Worm (Caenorhabditis elegans) whole organism, L1 larva: ENCODE measurements around the gene ugt-17.
A peak's percentile ranks its signal among the peaks of the same experiment; 100 is the strongest.

Experiments used
- C16A3.4 ChIP-seq: fragments of 150-350 bp; optimal IDR thresholded peaks from 2 replicates; lab custom pipeline; 2014; ENCODE audit warnings: missing biosample characterization, missing genetic modification characterization
- F16B12.6 ChIP-seq: fragments of 150-350 bp; optimal IDR thresholded peaks from 2 replicates; lab custom pipeline; 2014; ENCODE audit warnings: missing biosample characterization, missing genetic modification characterization
- Y116A8C.19 ChIP-seq: sonication (generic microtip); optimal IDR thresholded peaks from 2 replicates; lab custom pipeline; 2016; ENCODE audit warnings: missing compliant biosample characterization, missing genetic modification characterization, borderline replicate concordance
- aly-2 ChIP-seq: fragments of 150-350 bp; optimal IDR thresholded peaks from 2 replicates; lab custom pipeline; 2014; ENCODE audit warnings: missing biosample characterization, missing genetic modification characterization
- ama-1 ChIP-seq: fragments of 150-350 bp; optimal IDR thresholded peaks from 2 replicates; lab custom pipeline; 2014
- ces-1 ChIP-seq: fragments of 150-350 bp; optimal IDR thresholded peaks from 2 replicates; lab custom pipeline; 2014; ENCODE audit warnings: missing biosample characterization, missing genetic modification reagents, missing genetic modification characterization
- efl-1 ChIP-seq, 4 experiments: fragments of 150-350 bp; optimal IDR thresholded peaks in 3 of 4; peaks in 1 of 4; 1 replicate in 1 of 4; 2 replicates in 3 of 4; lab custom pipeline; 2014; ENCODE audit warnings: missing biosample characterization in 2 of 4, missing genetic modification characterization in 2 of 4, missing genetic modification reagents in 2 of 4
- elt-2 ChIP-seq: sonication (generic microtip); optimal IDR thresholded peaks from 2 replicates; lab custom pipeline; 2016; ENCODE audit warnings: missing genetic modification characterization, mild to moderate bottlenecking, inconsistent platforms, missing compliant biosample characterization, missing genetic modification reagents
- ets-5 ChIP-seq: fragments of 200-800 bp; sonication (Bioruptor generic); IDR thresholded peaks from 2 replicates; pipeline ENCODE4 v1.3.6; 2022; ENCODE audit warnings: missing genetic modification characterization, missing compliant biosample characterization
- fos-1 ChIP-seq: fragments of 150-350 bp; optimal IDR thresholded peaks from 2 replicates; lab custom pipeline; 2014; ENCODE audit warnings: missing biosample characterization, missing genetic modification characterization
- jun-1 ChIP-seq: fragments of 150-350 bp; optimal IDR thresholded peaks from 2 replicates; lab custom pipeline; 2014; ENCODE audit warnings: missing biosample characterization, missing genetic modification reagents, missing genetic modification characterization
- lin-13 ChIP-seq: fragments of 150-350 bp; optimal IDR thresholded peaks from 2 replicates; lab custom pipeline; 2014; ENCODE audit warnings: missing biosample characterization, missing genetic modification reagents, missing genetic modification characterization
- lin-14 ChIP-seq: fragments of 200-800 bp; sonication (Bioruptor generic); optimal IDR thresholded peaks from 2 replicates; lab custom pipeline; 2018; ENCODE audit warnings: mild to moderate bottlenecking, missing genetic modification characterization, moderate library complexity, missing compliant biosample characterization
- lin-35 ChIP-seq, 2 experiments: fragments of 150-350 bp; optimal IDR thresholded peaks; 2 replicates each; lab custom pipeline; 2014; ENCODE audit warnings: missing biosample characterization in 2 of 2, missing genetic modification characterization in 2 of 2, missing genetic modification reagents in 2 of 2
- mdl-1 ChIP-seq, 2 experiments: fragments of 150-350 bp; optimal IDR thresholded peaks; 2 replicates each; lab custom pipeline; 2014 to 2017; ENCODE audit warnings: missing biosample characterization in 2 of 2, missing genetic modification characterization in 2 of 2, inconsistent platforms in 1 of 2
- mef-2 ChIP-seq: fragments of 150-350 bp; optimal IDR thresholded peaks from 2 replicates; lab custom pipeline; 2014; ENCODE audit warnings: missing biosample characterization, missing genetic modification characterization
- nhr-11 ChIP-seq: fragments of 150-350 bp; optimal IDR thresholded peaks from 2 replicates; lab custom pipeline; 2014; ENCODE audit warnings: missing biosample characterization, missing genetic modification characterization
- nhr-12 ChIP-seq: sonication (generic microtip); optimal IDR thresholded peaks from 2 replicates; lab custom pipeline; 2017; ENCODE audit warnings: missing biosample characterization, missing genetic modification characterization
- nhr-20 ChIP-seq: sonication (generic microtip); optimal IDR thresholded peaks from 2 replicates; lab custom pipeline; 2016; ENCODE audit warnings: mild to moderate bottlenecking, missing genetic modification characterization, missing compliant biosample characterization
- nhr-47 ChIP-seq: sonication (generic microtip); optimal IDR thresholded peaks from 2 replicates; lab custom pipeline; 2016; ENCODE audit warnings: mild to moderate bottlenecking, missing genetic modification characterization, moderate library complexity, missing compliant biosample characterization
- nhr-84 ChIP-seq: sonication (generic microtip); optimal IDR thresholded peaks from 2 replicates; lab custom pipeline; 2017; ENCODE audit warnings: missing biosample characterization, missing genetic modification characterization
- nhr-90 ChIP-seq: sonication (generic microtip); optimal IDR thresholded peaks from 2 replicates; lab custom pipeline; 2016; ENCODE audit warnings: mild to moderate bottlenecking, missing genetic modification characterization, missing compliant biosample characterization; ENCODE audit not compliant: poor library complexity
- pax-3 ChIP-seq: fragments of 200-800 bp; sonication (Bioruptor generic); optimal IDR thresholded peaks from 2 replicates; lab custom pipeline; 2018; ENCODE audit warnings: mild to moderate bottlenecking, missing genetic modification characterization, moderate library complexity, missing compliant biosample characterization
- pqm-1 ChIP-seq: sonication (generic microtip); optimal IDR thresholded peaks from 3 replicates; lab custom pipeline; 2017; ENCODE audit warnings: missing biosample characterization, missing genetic modification characterization
- skn-1 ChIP-seq: fragments of 150-350 bp; optimal IDR thresholded peaks from 2 replicates; lab custom pipeline; 2014; ENCODE audit warnings: missing biosample characterization, missing genetic modification characterization
- snpc-4 ChIP-seq: fragments of 150-350 bp; optimal IDR thresholded peaks from 2 replicates; lab custom pipeline; 2014; ENCODE audit warnings: missing biosample characterization, missing genetic modification characterization
- snu-23 ChIP-seq: sonication (generic microtip); optimal IDR thresholded peaks from 2 replicates; lab custom pipeline; 2016; ENCODE audit warnings: missing genetic modification characterization, missing compliant biosample characterization
- sptf-1 ChIP-seq: fragments of 150-350 bp; optimal IDR thresholded peaks from 2 replicates; lab custom pipeline; 2014; ENCODE audit warnings: missing biosample characterization, missing genetic modification characterization
- swsn-7 ChIP-seq: sonication (generic microtip); optimal IDR thresholded peaks from 2 replicates; lab custom pipeline; 2016; ENCODE audit warnings: missing genetic modification characterization, missing compliant biosample characterization
- tlp-1 ChIP-seq: fragments of 150-350 bp; optimal IDR thresholded peaks from 2 replicates; lab custom pipeline; 2014; ENCODE audit warnings: missing biosample characterization, missing genetic modification characterization
- unc-130 ChIP-seq: fragments of 150-350 bp; optimal IDR thresholded peaks from 2 replicates; lab custom pipeline; 2017; ENCODE audit warnings: missing biosample characterization, missing genetic modification characterization, inconsistent platforms
- unc-30 ChIP-seq: sonication (generic microtip); optimal IDR thresholded peaks from 2 replicates; lab custom pipeline; 2017; ENCODE audit warnings: missing biosample characterization, missing genetic modification characterization
- unc-62 ChIP-seq: fragments of 150-350 bp; optimal IDR thresholded peaks from 2 replicates; lab custom pipeline; 2014; ENCODE audit warnings: missing biosample characterization, missing genetic modification reagents, missing genetic modification characterization
- unc-86 ChIP-seq: sonication (generic microtip); optimal IDR thresholded peaks from 2 replicates; lab custom pipeline; 2016; ENCODE audit warnings: missing genetic modification characterization, missing compliant biosample characterization
- xbp-1 ChIP-seq: sonication (generic microtip); optimal IDR thresholded peaks from 2 replicates; lab custom pipeline; 2016; ENCODE audit warnings: missing genetic modification characterization, missing compliant biosample characterization

The ugt-17 gene

DNA sequence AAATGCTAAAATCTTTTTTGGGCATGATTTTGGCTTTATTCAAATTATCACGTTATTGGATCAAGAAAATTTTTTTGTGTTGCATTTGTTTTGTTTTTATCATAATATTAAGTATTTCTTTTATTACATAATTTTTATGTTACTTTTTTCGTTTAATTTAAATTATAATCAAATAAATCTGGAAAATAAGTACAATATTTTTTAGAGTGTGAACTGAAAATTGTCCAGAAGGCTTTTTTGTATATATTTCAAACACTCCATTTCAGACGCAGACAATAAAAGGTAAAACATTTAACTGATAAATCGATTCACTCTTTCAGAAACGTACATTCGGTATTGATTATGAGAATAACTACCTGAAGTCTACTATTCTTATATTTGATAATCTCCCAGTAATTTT lies 2.5 kb upstream of the ugt-17 start, which contains the start of gene C08B6.11:
TSS of gene C08B6.11 (plus strand) at position 301 of the 400 bp plus-strand sequence.
- TF ChIP-seq ama-1 (lab: Kevin White, UChicago) (no peak), nhr-47 (tag; lab: Kevin White, UChicago) (no peak), pqm-1 (tag; lab: Kevin White, UChicago) (no peak), skn-1 (tag; lab: Kevin White, UChicago) (no peak), snu-23 (GFP tag; lab: Kevin White, UChicago) (no peak), nhr-90 (no peak), efl-1 (optimal IDR thresholded peaks at IDR 0.05; lab: Kevin White, UChicago) (no peak), efl-1 (GFP tag; optimal IDR thresholded peaks at IDR 0.05 in 1 of 2; lab: Kevin White, UChicago) (no peak), nhr-11 (tag; lab: Kevin White, UChicago) (no peak), pax-3 (no peak), nhr-20 (no peak), mef-2 (tag; lab: Kevin White, UChicago) (no peak), mdl-1 (tag; optimal IDR thresholded peaks at IDR 0.05; lab: Kevin White, UChicago) (no peak), lin-35 (GFP tag; optimal IDR thresholded peaks at IDR 0.05; lab: Kevin White, UChicago) (no peak), aly-2 (tag; lab: Kevin White, UChicago) (no peak), ets-5 (no peak), nhr-84 (tag; lab: Kevin White, UChicago) (no peak)

ce11 chrV:10105412-10105811 lies 648 bp upstream of the ugt-17 start, which contains the start of gene C08B6.2:
TSS of gene C08B6.2 (plus strand) at chrV:10105712.
- TF ChIP-seq unc-62 (GFP tag; lab: Kevin White, UChicago) (no peak), sptf-1 (no peak), swsn-7 (tag; lab: Kevin White, UChicago) (no peak), elt-2 (tag; lab: Kevin White, UChicago) (no peak), C16A3.4 (tag; lab: Kevin White, UChicago) (no peak), ces-1 (no peak), snpc-4 (tag; lab: Kevin White, UChicago) (no peak), skn-1 (tag; lab: Kevin White, UChicago) (no peak), aly-2 (tag; lab: Kevin White, UChicago) (no peak), lin-13 (GFP tag; lab: Kevin White, UChicago) (no peak), pax-3 (no peak), unc-30 (tag; lab: Kevin White, UChicago) (no peak)

- peak; percentile 26 for TF ChIP-seq elt-2 (tag; lab: Kevin White, UChicago)
- TF ChIP-seq C16A3.4 (tag; lab: Kevin White, UChicago) = no peak
- TF ChIP-seq, all 84 proteins: peak for 1
Measured at ce11 chrV:10103811-10104210, 953 bp downstream of the ugt-17 start.

ce11 chrV:10101916-10102315 lies 2.8 kb downstream of the ugt-17 start, which contains the start of gene C08B6.14:
TSS of gene C08B6.14 (minus strand) at chrV:10102016.
- no peak for TF ChIP-seq unc-30 (tag; lab: Kevin White, UChicago)

- TF ChIP-seq aly-2 (tag; lab: Kevin White, UChicago) = no peak
Measured at ce11 chrV:10098429-10098828, 6.3 kb downstream of the ugt-17 start, which contains the start of gene ugt-47. TSS of gene ugt-47 (minus strand) at chrV:10098597.

ce11 chrV:10096932-10097331 lies 7.8 kb downstream of the ugt-17 start:
- TF ChIP-seq nhr-12 (no peak), nhr-84 (tag; lab: Kevin White, UChicago) (no peak), unc-130 (tag; lab: Kevin White, UChicago) (no peak), ets-5 (no peak), elt-2 (tag; lab: Kevin White, UChicago) (peak; percentile 77), mef-2 (tag; lab: Kevin White, UChicago) (no peak), lin-14 (GFP tag; lab: Kevin White, UChicago) (peak; percentile 10), fos-1 (tag; lab: Kevin White, UChicago) (no peak), xbp-1 (tag; lab: Kevin White, UChicago) (no peak), Y116A8C.19 (tag; lab: Kevin White, UChicago) (no peak), F16B12.6 (tag; lab: Kevin White, UChicago) (no peak), jun-1 (tag; lab: Kevin White, UChicago) (no peak), unc-86 (tag; lab: Kevin White, UChicago) (no peak), tlp-1 (no peak)
- TF ChIP-seq, all 84 proteins: peak for 2
